Fruit fly (Drosophila melanogaster) whole organism, embryonic: ENCODE results near the gene CG12194.
A peak's percentile ranks its signal among the peaks of the same experiment; 100 is the strongest.

Source experiments
- Atf3 ChIP-seq: fragments of 200-800 bp; sonication (Bioruptor generic); optimal IDR thresholded peaks from 3 replicates; lab custom pipeline; 2016; ENCODE audit warnings: missing biosample characterization, missing genetic modification characterization
- CG11085 ChIP-seq: fragments of 200-800 bp; sonication (Bioruptor generic); IDR thresholded peaks from 2 replicates; pipeline ENCODE4 v1.3.6; 2022; ENCODE audit warnings: missing biosample characterization, missing genetic modification characterization
- CG11560 ChIP-seq: fragments of 200-800 bp; sonication (Bioruptor generic); IDR thresholded peaks from 3 replicates; pipeline ENCODE4 v1.3.6; 2022; ENCODE audit warnings: missing biosample characterization, missing genetic modification characterization
- CG11695 ChIP-seq: fragments of 200-800 bp; sonication (Bioruptor generic); IDR thresholded peaks from 3 replicates; pipeline ENCODE4 v1.3.6; 2022; ENCODE audit warnings: missing biosample characterization, missing genetic modification characterization
- CG1529 ChIP-seq: fragments of 200-800 bp; sonication (Bioruptor generic); optimal IDR thresholded peaks from 3 replicates; lab custom pipeline; 2018; ENCODE audit warnings: missing biosample characterization, missing genetic modification characterization
- CG17361 ChIP-seq: fragments of 200-800 bp; sonication (Bioruptor generic); IDR thresholded peaks from 3 replicates; pipeline ENCODE4 v1.3.6; 2022; ENCODE audit warnings: missing biosample characterization, missing genetic modification characterization
- CG17568 ChIP-seq: fragments of 200-800 bp; sonication (Bioruptor generic); optimal IDR thresholded peaks from 2 replicates; lab custom pipeline; 2018; ENCODE audit warnings: missing biosample characterization, mild to moderate bottlenecking, missing genetic modification characterization, moderate library complexity
- CG18764 ChIP-seq: fragments of 200-800 bp; sonication (Bioruptor generic); optimal IDR thresholded peaks from 3 replicates; lab custom pipeline; 2016; ENCODE audit warnings: missing biosample characterization, missing genetic modification characterization
- CG3995 ChIP-seq: fragments of 200-800 bp; sonication (Bioruptor generic); optimal IDR thresholded peaks from 3 replicates; lab custom pipeline; 2016; ENCODE audit warnings: missing biosample characterization, missing genetic modification characterization
- CG4282 ChIP-seq: fragments of 200-800 bp; sonication (Bioruptor generic); optimal IDR thresholded peaks from 2 replicates; lab custom pipeline; 2016; ENCODE audit warnings: missing biosample characterization, missing genetic modification characterization
- CG4707 ChIP-seq: fragments of 200-800 bp; sonication (Bioruptor generic); optimal IDR thresholded peaks from 2 replicates; lab custom pipeline; 2018; ENCODE audit warnings: missing biosample characterization, mild to moderate bottlenecking, missing genetic modification characterization, moderate library complexity
- CG7372 ChIP-seq: fragments of 200-800 bp; sonication (Bioruptor generic); IDR thresholded peaks from 2 replicates; pipeline ENCODE4 v1.3.6; 2022; ENCODE audit warnings: missing biosample characterization, missing genetic modification characterization
- CG8924 ChIP-seq: fragments of 200-800 bp; optimal IDR thresholded peaks from 3 replicates; lab custom pipeline; 2019; ENCODE audit warnings: missing biosample characterization, mild to moderate bottlenecking, missing genetic modification characterization, moderate library complexity
- CG9215 ChIP-seq: fragments of 200-800 bp; sonication (Bioruptor generic); IDR thresholded peaks from 2 replicates; pipeline ENCODE4 v1.3.6; 2022; ENCODE audit warnings: missing biosample characterization, missing genetic modification characterization
- CG9609 ChIP-seq: fragments of 200-800 bp; sonication (Bioruptor generic); optimal IDR thresholded peaks from 3 replicates; lab custom pipeline; 2016; ENCODE audit warnings: missing biosample characterization, missing genetic modification characterization
- CG9876 ChIP-seq: fragments of 200-800 bp; sonication (Bioruptor generic); optimal IDR thresholded peaks from 2 replicates; lab custom pipeline; 2016; ENCODE audit warnings: missing biosample characterization, missing genetic modification characterization
- CG9932 ChIP-seq: fragments of 200-800 bp; sonication (Bioruptor generic); IDR thresholded peaks from 2 replicates; pipeline ENCODE4 v1.3.6; 2022; ENCODE audit warnings: missing biosample characterization, missing genetic modification characterization
- Dek ChIP-seq: fragments of 200-800 bp; sonication (Bioruptor generic); optimal IDR thresholded peaks from 3 replicates; lab custom pipeline; 2019; ENCODE audit warnings: missing biosample characterization, mild to moderate bottlenecking, missing genetic modification characterization, moderate library complexity
- Elba2 ChIP-seq: fragments of 200-800 bp; sonication (Bioruptor generic); optimal IDR thresholded peaks from 3 replicates; lab custom pipeline; 2016; ENCODE audit warnings: missing biosample characterization, missing genetic modification characterization
- GATAe ChIP-seq: fragments of 200-800 bp; sonication (Bioruptor generic); conservative IDR thresholded peaks from 2 replicates; pipeline ENCODE4 v1.3.6; 2022; ENCODE audit warnings: missing biosample characterization, missing genetic modification characterization
- HHEX ChIP-seq: fragments of 200-800 bp; sonication (Bioruptor generic); optimal IDR thresholded peaks from 3 replicates; lab custom pipeline; 2017; ENCODE audit warnings: missing biosample characterization, mild to moderate bottlenecking, missing genetic modification characterization, missing genetic modification reagents
- Meics ChIP-seq: fragments of 200-800 bp; sonication (Bioruptor generic); optimal IDR thresholded peaks from 2 replicates; lab custom pipeline; 2017; ENCODE audit warnings: missing biosample characterization, mild to moderate bottlenecking, missing genetic modification characterization
- NK7.1 ChIP-seq: fragments of 200-800 bp; sonication (Bioruptor generic); optimal IDR thresholded peaks from 3 replicates; lab custom pipeline; 2016; ENCODE audit warnings: missing biosample characterization, missing genetic modification characterization
- Oli ChIP-seq: fragments of 200-800 bp; sonication (Bioruptor generic); optimal IDR thresholded peaks from 2 replicates; lab custom pipeline; 2018; ENCODE audit warnings: missing biosample characterization, mild to moderate bottlenecking, missing genetic modification characterization, moderate library complexity
- Rx ChIP-seq: fragments of 200-800 bp; sonication (Bioruptor generic); IDR thresholded peaks from 2 replicates; pipeline ENCODE4 v1.3.6; 2022; ENCODE audit warnings: missing biosample characterization, missing genetic modification characterization
- Stat92E ChIP-seq, 3 experiments: fragments of >200 bp in 2 of 3; fragments of 200-800 bp in 1 of 3; sonication (Bioruptor generic) in 1 of 3; optimal IDR thresholded peaks; 2 replicates each; lab custom pipeline; 2017 to 2019; ENCODE audit warnings: missing biosample characterization in 3 of 3, missing genetic modification characterization in 3 of 3, mild to moderate bottlenecking in 1 of 3, moderate library complexity in 1 of 3
- TFAM ChIP-seq: fragments of 200-800 bp; sonication (Bioruptor generic); optimal IDR thresholded peaks from 2 replicates; lab custom pipeline; 2017; ENCODE audit warnings: missing biosample characterization, missing genetic modification characterization, inconsistent platforms
- al ChIP-seq: fragments of 200-800 bp; sonication (Bioruptor generic); IDR thresholded peaks from 2 replicates; pipeline ENCODE4 v1.3.6; 2022; ENCODE audit warnings: missing biosample characterization, missing genetic modification characterization
- crc ChIP-seq: fragments of 200-800 bp; sonication (Bioruptor generic); optimal IDR thresholded peaks from 2 replicates; lab custom pipeline; 2016; ENCODE audit warnings: missing biosample characterization, missing genetic modification characterization
- crol ChIP-seq: fragments of 200-800 bp; sonication (Bioruptor generic); IDR thresholded peaks from 2 replicates; pipeline ENCODE4 v1.3.6; 2022; ENCODE audit warnings: missing biosample characterization, missing genetic modification characterization
- dan ChIP-seq: fragments of 200-800 bp; sonication (Bioruptor generic); IDR thresholded peaks from 2 replicates; pipeline ENCODE4 v1.3.6; 2022; ENCODE audit warnings: missing biosample characterization, missing genetic modification characterization
- danr ChIP-seq: fragments of 200-800 bp; sonication (Bioruptor generic); IDR thresholded peaks from 2 replicates; pipeline ENCODE4 v1.3.6; 2022; ENCODE audit warnings: missing biosample characterization, missing genetic modification characterization
- dpn ChIP-seq, 2 experiments: fragments of 200-800 bp; sonication (Bioruptor generic); optimal IDR thresholded peaks; 3 replicates each; lab custom pipeline; 2016; ENCODE audit warnings: missing biosample characterization in 2 of 2, missing genetic modification characterization in 2 of 2
- dysf ChIP-seq: fragments of 200-800 bp; sonication (Bioruptor generic); IDR thresholded peaks from 3 replicates; pipeline ENCODE4 v1.3.6; 2022; ENCODE audit warnings: missing biosample characterization, missing genetic modification characterization
- emc ChIP-seq: fragments of 200-800 bp; sonication (Bioruptor generic); optimal IDR thresholded peaks from 2 replicates; lab custom pipeline; 2016; ENCODE audit warnings: missing biosample characterization, missing genetic modification characterization
- eve ChIP-seq, 2 experiments: fragments of >200 bp; optimal IDR thresholded peaks; 2 replicates each; lab custom pipeline; 2017; ENCODE audit warnings: missing biosample characterization in 2 of 2, missing genetic modification characterization in 2 of 2
- gce ChIP-seq: fragments of 200-800 bp; sonication (Bioruptor generic); IDR thresholded peaks from 3 replicates; pipeline ENCODE4 v1.3.6; 2022; ENCODE audit warnings: missing biosample characterization, missing genetic modification characterization
- gfzf ChIP-seq: fragments of 200-800 bp; sonication (Bioruptor generic); optimal IDR thresholded peaks from 2 replicates; lab custom pipeline; 2016; ENCODE audit warnings: missing biosample characterization, mild to moderate bottlenecking, missing genetic modification characterization, moderate library complexity
- jigr1 ChIP-seq: fragments of 200-800 bp; sonication (Bioruptor generic); IDR thresholded peaks from 3 replicates; pipeline ENCODE4 v1.3.6; 2022; ENCODE audit warnings: missing biosample characterization, missing genetic modification characterization
- lab ChIP-seq: fragments of 200-800 bp; sonication (Bioruptor generic); optimal IDR thresholded peaks from 3 replicates; lab custom pipeline; 2017; ENCODE audit warnings: missing biosample characterization, missing genetic modification characterization, mild to moderate bottlenecking, moderate library complexity, missing genetic modification reagents
- mld ChIP-seq: fragments of 200-800 bp; sonication (Bioruptor generic); IDR thresholded peaks from 3 replicates; pipeline ENCODE4 v1.3.6; 2022; ENCODE audit warnings: missing biosample characterization, missing genetic modification characterization; ENCODE audit not compliant: partially characterized antibody
- pan ChIP-seq, 4 experiments: fragments of >200 bp in 3 of 4; fragments of 200-800 bp in 1 of 4; sonication (Bioruptor generic) in 1 of 4; optimal IDR thresholded peaks in 3 of 4; IDR thresholded peaks in 1 of 4; 2 replicates each; pipeline versions ENCODE4 v1.3.6 to Lab custom; 2017 to 2022; ENCODE audit warnings: missing biosample characterization in 2 of 4, missing genetic modification characterization in 2 of 4, mixed read lengths in 1 of 4
- pzg ChIP-seq: fragments of 200-800 bp; sonication (Bioruptor generic); optimal IDR thresholded peaks from 3 replicates; lab custom pipeline; 2018; ENCODE audit warnings: missing biosample characterization, mild to moderate bottlenecking, missing genetic modification characterization, moderate library complexity
- scrt ChIP-seq: fragments of 200-800 bp; sonication (Bioruptor generic); optimal IDR thresholded peaks from 2 replicates; lab custom pipeline; 2018; ENCODE audit warnings: missing biosample characterization, mild to moderate bottlenecking, missing genetic modification characterization, moderate library complexity
- sd ChIP-seq: fragments of 200-800 bp; sonication (Bioruptor generic); optimal IDR thresholded peaks from 3 replicates; lab custom pipeline; 2018; ENCODE audit warnings: missing biosample characterization, mild to moderate bottlenecking, missing genetic modification characterization, moderate library complexity
- slou ChIP-seq: fragments of 200-800 bp; sonication (Bioruptor generic); optimal IDR thresholded peaks from 3 replicates; lab custom pipeline; 2016; ENCODE audit warnings: missing biosample characterization, missing genetic modification characterization
- ssp ChIP-seq: fragments of 200-800 bp; sonication (Bioruptor generic); IDR thresholded peaks from 2 replicates; pipeline ENCODE4 v1.3.6; 2022; ENCODE audit warnings: missing biosample characterization, missing genetic modification characterization
- tin ChIP-seq: fragments of 200-800 bp; sonication (Bioruptor generic); optimal IDR thresholded peaks from 3 replicates; lab custom pipeline; 2016; ENCODE audit warnings: missing biosample characterization, missing genetic modification characterization
- tx ChIP-seq: fragments of 200-800 bp; sonication (Bioruptor generic); optimal IDR thresholded peaks from 2 replicates; lab custom pipeline; 2016; ENCODE audit warnings: missing biosample characterization, missing genetic modification characterization
- unc-4 ChIP-seq: fragments of 200-800 bp; sonication (Bioruptor generic); IDR thresholded peaks from 2 replicates; pipeline ENCODE4 v1.3.6; 2022; ENCODE audit warnings: missing biosample characterization, missing genetic modification characterization; ENCODE audit not compliant: partially characterized antibody

CG12194 gene

DNA sequence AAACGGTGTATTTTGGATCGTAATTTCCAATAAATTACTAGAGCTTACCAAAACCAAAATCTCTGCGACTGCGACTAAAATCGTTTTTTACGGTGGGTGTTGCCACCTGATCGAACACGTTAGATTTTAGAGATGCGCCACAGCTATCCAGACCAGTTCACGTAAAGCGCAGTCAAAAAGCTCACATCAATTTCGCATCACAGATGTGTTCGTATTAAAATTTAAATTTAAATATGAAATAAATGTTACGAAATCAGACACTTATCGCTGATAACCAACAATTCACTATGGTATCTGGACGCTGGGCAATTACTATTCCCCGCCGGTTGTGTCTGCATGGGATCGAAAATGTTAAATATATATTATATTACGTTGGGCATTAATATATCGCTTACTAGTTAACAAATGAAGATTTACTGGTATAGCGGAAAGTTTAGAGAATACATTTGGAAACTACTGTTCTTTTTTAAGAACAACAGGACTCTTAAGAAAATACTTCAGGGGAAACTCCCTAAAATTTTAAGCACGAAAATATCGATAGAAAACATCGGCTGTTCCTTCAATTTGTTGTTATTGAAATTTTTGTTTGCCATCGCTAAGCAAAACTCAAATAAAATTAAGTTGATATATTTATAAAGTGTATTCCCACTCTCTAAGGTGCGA is 9.2 kb downstream of the CG12194 start, which contains the start of the genes mxt and CG11927 (continued):
- TF ChIP-seq CG9609 (GFP tag; lab: Kevin White, UChicago) (peak; percentile 23), Oli (no peak), ssp (GFP tag; lab: Robert Waterston, UW) (peak; percentile 60), Meics (GFP tag; lab: Kevin White, UChicago) (peak; percentile 40), CG4707 (no peak), tx (GFP tag; lab: Kevin White, UChicago) (peak; percentile 43), CG18764 (GFP tag; lab: Kevin White, UChicago) (peak; percentile 37), pzg (GFP tag; lab: Kevin White, UChicago) (peak; percentile 45), al (GFP tag; lab: Robert Waterston, UW) (no peak), dpn (GFP tag; optimal IDR thresholded peaks at IDR 0.05; lab: Kevin White, UChicago) (peak; percentile 58 to 60), CG9215 (GFP tag; lab: Robert Waterston, UW) (peak; percentile 24; the same call in 1 of the 2 replicates), danr (no peak), CG8924 (tag; lab: Kevin White, UChicago) (peak; percentile 56), CG1529 (GFP tag; lab: Kevin White, UChicago) (no peak), crc (GFP tag; lab: Kevin White, UChicago) (no peak), dan (GFP tag; lab: Robert Waterston, UW) (no peak), CG11560 (tag; lab: Robert Waterston, UW) (no peak), lab (no peak), pan (optimal IDR thresholded peaks at IDR 0.05; lab: Kevin White, UChicago) (no peak), pan (GFP tag; optimal IDR thresholded peaks at IDR 0.05 in 1 of 2, IDR thresholded peaks at IDR 0.05 in 1 of 2) (peak in 1 of 2 experiments; percentile 68), sd (tag; lab: Kevin White, UChicago) (no peak), mld (GFP tag; lab: Robert Waterston, UW) (peak; percentile 88; the same call in 2 of the 3 replicates), Dek (tag; lab: Kevin White, UChicago) (no peak), CG17568 (GFP tag; lab: Kevin White, UChicago) (no peak), slou (GFP tag; lab: Kevin White, UChicago) (no peak), CG11085 (0 out of 2 replicates have a peak, but pooled peaks have one; percentile 41), CG4282 (GFP tag; lab: Kevin White, UChicago) (no peak), GATAe (GFP tag; lab: Robert Waterston, UW) (no peak), CG11695 (GFP tag; lab: Robert Waterston, UW) (no peak), emc (GFP tag; lab: Kevin White, UChicago) (no peak), crol (GFP tag; lab: Robert Waterston, UW) (no peak), Atf3 (peak; percentile 12), unc-4 (GFP tag; lab: Robert Waterston, UW) (peak; percentile 87), scrt (GFP tag; lab: Kevin White, UChicago) (no peak), CG17361 (GFP tag; lab: Robert Waterston, UW) (peak; percentile 71), HHEX (GFP tag; lab: Kevin White, UChicago) (no peak), CG7372 (no peak), CG3995 (GFP tag; lab: Kevin White, UChicago) (peak; percentile 68), gfzf (no peak), gce (GFP tag; lab: Robert Waterston, UW) (no peak), CG9932 (GFP tag; lab: Robert Waterston, UW) (peak; percentile 85), TFAM (GFP tag; lab: Kevin White, UChicago) (no peak), eve (GFP tag; optimal IDR thresholded peaks at IDR 0.05; lab: Kevin White, UChicago) (no peak), CG9876 (GFP tag; lab: Kevin White, UChicago) (no peak), Elba2 (GFP tag; lab: Kevin White, UChicago) (no peak), dysf (GFP tag; lab: Robert Waterston, UW) (0 out of 3 replicates have a peak, but pooled peaks have one; percentile 26), tin (GFP tag; lab: Kevin White, UChicago) (peak; percentile 69), jigr1 (no peak), NK7.1 (GFP tag; lab: Kevin White, UChicago) (no peak), Stat92E (GFP tag; optimal IDR thresholded peaks at IDR 0.05; lab: Kevin White, UChicago) (no peak), Rx (GFP tag; lab: Robert Waterston, UW) (0 out of 2 replicates have a peak, but pooled peaks have one; percentile 13)
